Worm (Caenorhabditis elegans) whole organism, young adult: ENCODE data around the gene skpt-1.

ENCODE experiments used
- F23B12.7 ChIP-seq: sonication (generic microtip); optimal IDR thresholded peaks from 2 replicates; lab custom pipeline; 2017; ENCODE audit warnings: missing genetic modification characterization, mild to moderate bottlenecking, missing compliant biosample characterization, antibody characterized with exemption, moderate library complexity; ENCODE audit not compliant: insufficient read depth
- lin-40 ChIP-seq: sonication (generic microtip); optimal IDR thresholded peaks from 2 replicates; lab custom pipeline; 2016; ENCODE audit warnings: missing genetic modification characterization, mild to moderate bottlenecking, missing compliant biosample characterization, missing genotype, missing genetic modification reagents
- snpc-1.3 ChIP-seq: sonication (generic microtip); optimal IDR thresholded peaks from 2 replicates; lab custom pipeline; 2017; ENCODE audit warnings: missing genetic modification characterization, mild to moderate bottlenecking, missing compliant biosample characterization, antibody characterized with exemption, moderate library complexity, missing genotype, missing genetic modification reagents; ENCODE audit not compliant: insufficient read depth

DNA sequence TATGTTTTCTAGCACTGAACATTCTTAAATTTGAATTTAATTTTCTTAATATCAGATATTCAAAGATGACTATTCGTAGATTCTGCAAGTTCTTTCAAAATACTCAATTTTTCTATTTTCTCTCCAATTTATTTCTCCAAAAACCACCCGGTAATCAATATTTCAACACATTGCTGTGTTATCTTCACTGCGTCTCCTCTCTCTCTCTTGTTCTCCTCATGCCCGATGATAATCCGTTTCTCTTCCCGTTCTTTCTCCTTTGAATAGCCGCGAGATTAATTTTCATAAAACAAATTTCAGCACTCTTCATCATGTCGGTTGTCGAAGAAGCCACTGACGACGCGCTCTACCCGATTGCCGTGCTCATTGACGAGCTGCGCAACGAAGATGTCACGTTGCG lies 2.2 kb upstream of the skpt-1 start, which contains the start of gene paa-1:
- TF ChIP-seq F23B12.7 (tag; lab: Kevin White, UChicago): no peak
- no peak for TF ChIP-seq lin-40
- TF ChIP-seq snpc-1.3 (tag; lab: Kevin White, UChicago): no peak
